Fruit fly (Drosophila melanogaster): Measurements from ENCODE around the gene CG42367.

Gene CG42367

dm6 chr2L:9949178-9950062, 19.0 kb downstream of the CG42367 start:
- TF ChIP-seq net (GFP tag; optimal IDR thresholded peaks at IDR 0.05) (peak; percentile 29), ss (GFP tag; optimal IDR thresholded peaks at IDR 0.05) (peak; percentile 46 to 49), CG34406 (GFP tag; optimal IDR thresholded peaks at IDR 0.05) (no peak), CG3919 (GFP tag; optimal IDR thresholded peaks at IDR 0.05) (peak; percentile 4), Hr38 (GFP tag; optimal IDR thresholded peaks at IDR 0.05) (no peak), CG9139 (GFP tag; optimal IDR thresholded peaks at IDR 0.05) (peak; percentile 36), Eip78C (GFP tag) (peak; percentile 34), lz (GFP tag; optimal IDR thresholded peaks at IDR 0.05) (no peak), svp (GFP tag) (peak; percentile 60), eg (GFP tag; IDR thresholded peaks at IDR 0.05) (peak; percentile 31; the same call in 1 of the 3 replicates), Sox14 (GFP tag; optimal IDR thresholded peaks at IDR 0.05) (peak; percentile 3), CG6276 (GFP tag; optimal IDR thresholded peaks at IDR 0.05) (peak; percentile 75), CG8119 (GFP tag; IDR thresholded peaks at IDR 0.05) (peak; percentile 39; the same call in 1 of the 3 replicates), Lpt (GFP tag; optimal IDR thresholded peaks at IDR 0.05) (no peak), CG6808 (GFP tag; optimal IDR thresholded peaks at IDR 0.05) (peak; percentile 16), CG6854 (GFP tag; optimal IDR thresholded peaks at IDR 0.05) (peak; percentile 10), vri (GFP tag; optimal IDR thresholded peaks at IDR 0.05) (peak; percentile 79), CG16779 (tag; optimal IDR thresholded peaks at IDR 0.05) (peak; percentile 60)

DNA sequence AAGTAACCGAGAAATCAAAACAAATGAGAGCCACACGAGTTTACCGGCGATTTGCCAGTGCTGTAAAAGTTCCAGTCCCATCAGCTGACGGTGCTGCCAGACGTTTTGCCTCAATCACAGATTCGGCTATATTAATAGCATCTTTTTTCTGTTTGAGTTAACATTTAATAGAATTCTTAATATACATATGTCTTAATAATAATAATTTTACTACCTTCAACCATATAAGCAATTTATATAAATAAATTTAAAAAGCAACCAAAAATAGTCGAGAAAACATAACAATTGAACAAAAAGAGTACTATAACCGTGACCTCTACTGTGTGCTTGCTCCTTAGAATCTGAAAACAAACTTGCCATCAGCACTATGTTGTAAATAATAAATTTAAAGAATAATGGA, 23.7 kb downstream of the CG42367 start, which contains the start of the genes CG13126 and CG4709:
CG13126 (minus strand) TSS at position 63 of the 400 bp plus-strand sequence.
CG4709 (plus strand) TSS at position 207 of the 400 bp plus-strand sequence.
- TF ChIP-seq ss (GFP tag; optimal IDR thresholded peaks at IDR 0.05), result peak; percentile 86 to 89
- peak; percentile 94 for TF ChIP-seq CG8119 (GFP tag; IDR thresholded peaks at IDR 0.05)
- TF ChIP-seq CG16779 (tag; optimal IDR thresholded peaks at IDR 0.05), result peak; percentile 80
- TF ChIP-seq Hr39 (GFP tag; optimal IDR thresholded peaks at IDR 0.05), result peak; percentile 64
- TF ChIP-seq CG11902 (GFP tag; optimal IDR thresholded peaks at IDR 0.05), result peak; percentile 75
- peak; percentile 84 for TF ChIP-seq CG9139 (GFP tag; optimal IDR thresholded peaks at IDR 0.05)
- TF ChIP-seq CG3032 (tag; optimal IDR thresholded peaks at IDR 0.05), result peak; percentile 96
- TF ChIP-seq lz (GFP tag; optimal IDR thresholded peaks at IDR 0.05), result peak; percentile 74
- TF ChIP-seq CG1621 (tag; optimal IDR thresholded peaks at IDR 0.05), result peak; percentile 65
- TF ChIP-seq esn (GFP tag; optimal IDR thresholded peaks at IDR 0.05), result peak; percentile 90
- peak; percentile 79 for TF ChIP-seq Blimp-1 (GFP tag; optimal IDR thresholded peaks at IDR 0.05)
- peak; percentile 90 for TF ChIP-seq achi (GFP tag; optimal IDR thresholded peaks at IDR 0.05)
- peak; percentile 85 for TF ChIP-seq spab (GFP tag; optimal IDR thresholded peaks at IDR 0.05)
- peak; percentile 92 for TF ChIP-seq Gug (GFP tag; IDR thresholded peaks at IDR 0.05)
- peak; percentile 78 for TF ChIP-seq Eip75B (GFP tag; optimal IDR thresholded peaks at IDR 0.05)
- peak; percentile 81 for TF ChIP-seq Hr4 (GFP tag; optimal IDR thresholded peaks at IDR 0.05)
- TF ChIP-seq CG11294 (GFP tag; IDR thresholded peaks at IDR 0.05), result peak; percentile 82
- peak; percentile 59 for TF ChIP-seq fd59A (GFP tag; optimal IDR thresholded peaks at IDR 0.05)
- TF ChIP-seq dac (GFP tag; optimal IDR thresholded peaks at IDR 0.05), result peak; percentile 65
- TF ChIP-seq CG8632 (GFP tag; optimal IDR thresholded peaks at IDR 0.05), result peak; percentile 85
- peak; percentile 79 for TF ChIP-seq CG6854 (GFP tag; optimal IDR thresholded peaks at IDR 0.05)
- TF ChIP-seq Hr38 (GFP tag; optimal IDR thresholded peaks at IDR 0.05), result no peak
- peak; percentile 93 for TF ChIP-seq CG10631 (GFP tag; optimal IDR thresholded peaks at IDR 0.05)
- TF ChIP-seq CG6808 (GFP tag; optimal IDR thresholded peaks at IDR 0.05), result peak; percentile 87
- peak; percentile 90 for TF ChIP-seq CG32006 (GFP tag; optimal IDR thresholded peaks at IDR 0.05)
- TF ChIP-seq Sox102F (GFP tag; optimal IDR thresholded peaks at IDR 0.05), result peak; percentile 85
- peak; percentile 90 for TF ChIP-seq CG10669 (GFP tag; optimal IDR thresholded peaks at IDR 0.05)
- peak; percentile 86 for TF ChIP-seq CG6792 (GFP tag; optimal IDR thresholded peaks at IDR 0.05)
- peak; percentile 65 for TF ChIP-seq Eip93F (GFP tag; optimal IDR thresholded peaks at IDR 0.05)
- peak; percentile 86 for TF ChIP-seq CG8319 (GFP tag; optimal IDR thresholded peaks at IDR 0.05)
- peak; percentile 89 for TF ChIP-seq OdsH (GFP tag; optimal IDR thresholded peaks at IDR 0.05)
- TF ChIP-seq cyc (GFP tag; optimal IDR thresholded peaks at IDR 0.05), result peak; percentile 86
- TF ChIP-seq CG3919 (GFP tag; optimal IDR thresholded peaks at IDR 0.05), result peak; percentile 94
- peak; percentile 88 for TF ChIP-seq CG7368 (GFP tag; optimal IDR thresholded peaks at IDR 0.05)
- peak; percentile 82 for TF ChIP-seq Lpt (GFP tag; optimal IDR thresholded peaks at IDR 0.05)
- TF ChIP-seq eg (GFP tag; IDR thresholded peaks at IDR 0.05), result peak; percentile 94
- TF ChIP-seq fkh (GFP tag; optimal IDR thresholded peaks at IDR 0.05), result peak; percentile 67
- TF ChIP-seq Eip78C (GFP tag), result peak; percentile 96
- TF ChIP-seq Ets21C (GFP tag; optimal IDR thresholded peaks at IDR 0.05), result peak; percentile 64
- TF ChIP-seq CG34406 (GFP tag; optimal IDR thresholded peaks at IDR 0.05), result peak; percentile 88
- TF ChIP-seq CG11762 (GFP tag; optimal IDR thresholded peaks at IDR 0.05; ENCODE audit: insufficient read depth), result peak; percentile 86
